Worm (Caenorhabditis elegans): ENCODE results near the gene ptp-3.

The ptp-3 gene

ce11 chrII:10933948-10934722 is 41.2 kb upstream of the ptp-3 start (continued):
- TF ChIP-seq F57C9.4 (tag; optimal IDR thresholded peaks at IDR 0.05) (no peak), Y79H2A.3 (GFP tag; conservative IDR thresholded peaks at IDR 0.05) (peak; percentile 19), lsl-1 (GFP tag; optimal IDR thresholded peaks at IDR 0.05) (peak; percentile 26), xnd-1 (tag; optimal IDR thresholded peaks at IDR 0.05) (peak; percentile 50), Y53F4B.3 (GFP tag; IDR thresholded peaks at IDR 0.05) (0 out of 2 replicates have a peak, but pooled peaks have one; percentile 9), D2030.7 (GFP tag; IDR thresholded peaks at IDR 0.05) (no peak; the same call in none of the 2 replicates), hmg-20 (GFP tag; IDR thresholded peaks at IDR 0.05) (no peak), rcor-1 (GFP tag; IDR thresholded peaks at IDR 0.05) (peak; percentile 30; the same call in 1 of the 2 replicates), ztf-3 (GFP tag; optimal IDR thresholded peaks at IDR 0.05) (no peak), lin-54 (GFP tag; optimal IDR thresholded peaks at IDR 0.05) (peak; percentile 22), attf-6 (GFP tag; IDR thresholded peaks at IDR 0.05) (peak; percentile 71), him-1 (tag; optimal IDR thresholded peaks at IDR 0.05) (no peak), ztf-6 (GFP tag; IDR thresholded peaks at IDR 0.05) (no peak), hmg-1.2 (GFP tag; IDR thresholded peaks at IDR 0.05) (0 out of 2 replicates have a peak, but pooled peaks have one; percentile 3), ZK185.1 (tag; optimal IDR thresholded peaks at IDR 0.05; ENCODE audit: poor library complexity, severe bottlenecking) (peak; percentile 1), Y95B8A.8 (GFP tag; IDR thresholded peaks at IDR 0.05) (0 out of 2 replicates have a peak, but pooled peaks have one; percentile 3), madf-6 (GFP tag; IDR thresholded peaks at IDR 0.05) (peak; percentile 70), ekl-4 (GFP tag; IDR thresholded peaks at IDR 0.05) (peak; percentile 49; the same call in 1 of the 2 replicates), atf-7 (tag; optimal IDR thresholded peaks at IDR 0.05) (no peak), ceh-58 (GFP tag; IDR thresholded peaks at IDR 0.05) (peak; percentile 2; the same call in 1 of the 2 replicates), nhr-80 (tag; optimal IDR thresholded peaks at IDR 0.05) (no peak), F33H1.4 (GFP tag; IDR thresholded peaks at IDR 0.05) (peak; percentile 33), madf-3 (GFP tag; IDR thresholded peaks at IDR 0.05) (no peak; the same call in 1 of the 2 replicates), gei-17 (GFP tag; optimal IDR thresholded peaks at IDR 0.05) (no peak), Y53G8AR.9 (GFP tag; conservative IDR thresholded peaks at IDR 0.05) (peak; percentile 68), madf-8 (GFP tag; conservative IDR thresholded peaks at IDR 0.05) (0 out of 2 replicates have a peak, but pooled peaks have one; percentile 3), B0336.3 (GFP tag; IDR thresholded peaks at IDR 0.05) (peak; percentile 54)

DNA sequence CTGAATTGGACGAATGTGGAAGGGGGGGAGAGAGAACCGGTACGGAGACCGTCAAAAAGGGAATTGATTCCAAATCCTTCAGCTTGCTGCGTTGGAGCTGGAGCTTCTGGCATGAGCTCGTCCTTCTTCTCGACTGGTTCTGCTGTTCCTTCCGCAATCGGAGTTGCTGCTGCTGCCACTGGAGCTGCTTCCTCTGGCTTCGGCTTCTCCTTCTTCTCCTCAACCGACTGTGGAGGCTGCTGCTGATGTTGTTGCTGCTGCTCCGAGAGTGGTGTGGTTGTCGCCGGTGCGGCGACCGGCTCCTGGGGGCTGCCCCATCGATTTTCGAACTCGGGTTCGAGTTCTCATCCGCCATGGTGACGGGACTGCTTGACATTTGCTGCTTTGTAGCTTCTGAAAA is 40.6 kb upstream of the ptp-3 start, which contains the start of gene R03D7.2:
R03D7.2 (minus strand) TSS at position 399 of the 400 bp plus-strand sequence.
- TF ChIP-seq chd-7 (tag; optimal IDR thresholded peaks at IDR 0.05) (no peak), Y95B8A.8 (GFP tag; IDR thresholded peaks at IDR 0.05) (0 out of 2 replicates have a peak, but pooled peaks have one; percentile 3), cebp-2 (GFP tag; IDR thresholded peaks at IDR 0.05) (0 out of 2 replicates have a peak, but pooled peaks have one; percentile 48), bed-2 (GFP tag; IDR thresholded peaks at IDR 0.05) (no peak), zfh-2 (GFP tag; conservative IDR thresholded peaks at IDR 0.05) (peak; percentile 92), hrde-1 (tag; optimal IDR thresholded peaks at IDR 0.05; ENCODE audit: borderline replicate concordance) (no peak), hmg-1.2 (GFP tag; IDR thresholded peaks at IDR 0.05) (0 out of 2 replicates have a peak, but pooled peaks have one; percentile 3), aptf-2 (GFP tag; conservative IDR thresholded peaks at IDR 0.05) (no peak), Y53F4B.3 (GFP tag; IDR thresholded peaks at IDR 0.05) (0 out of 2 replicates have a peak, but pooled peaks have one; percentile 1), egrh-3 (GFP tag; IDR thresholded peaks at IDR 0.05) (peak; percentile 95)

DNA sequence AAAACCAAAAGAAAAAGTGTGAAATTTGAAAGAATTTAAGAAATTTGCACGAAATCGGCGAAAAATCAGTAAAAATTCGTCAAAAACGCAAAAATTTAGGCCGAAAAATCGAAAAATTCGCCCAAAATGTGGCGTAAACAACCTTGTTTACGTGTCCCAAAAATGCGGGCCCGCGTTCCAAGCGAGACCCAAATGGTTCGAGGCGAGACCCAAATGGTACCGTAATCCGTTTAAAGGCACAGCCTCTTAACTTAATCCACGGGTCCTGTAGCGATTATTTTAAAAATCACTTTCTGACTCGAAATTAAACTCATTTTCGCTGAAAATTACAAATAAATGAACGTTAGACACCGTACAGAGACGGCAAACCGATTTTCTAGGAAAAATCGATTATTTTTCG is 40.0 kb upstream of the ptp-3 start:
- TF ChIP-seq ztf-28 (GFP tag; IDR thresholded peaks at IDR 0.05) (peak; percentile 87), F33H1.4 (GFP tag; IDR thresholded peaks at IDR 0.05) (peak; percentile 97), hmg-1.2 (GFP tag; IDR thresholded peaks at IDR 0.05) (peak; percentile 32; the same call in 1 of the 2 replicates), unc-62 (GFP tag; optimal IDR thresholded peaks at IDR 0.05) (no peak), snpc-3.4 (tag; optimal IDR thresholded peaks at IDR 0.05) (peak; percentile 54), C17E4.6 (GFP tag; IDR thresholded peaks at IDR 0.05) (0 out of 2 replicates have a peak, but pooled peaks have one; percentile 20), nhr-120 (GFP tag; IDR thresholded peaks at IDR 0.05) (no peak), lsl-1 (GFP tag; optimal IDR thresholded peaks at IDR 0.05) (peak; percentile 95), xnd-1 (tag; optimal IDR thresholded peaks at IDR 0.05) (peak; percentile 92), F49E8.2 (tag; optimal IDR thresholded peaks at IDR 0.05; ENCODE audit: insufficient read depth) (peak; percentile 90), egrh-3 (GFP tag; IDR thresholded peaks at IDR 0.05) (no peak), Y53F4B.3 (GFP tag; IDR thresholded peaks at IDR 0.05) (no peak), K11D2.4 (GFP tag; IDR thresholded peaks at IDR 0.05) (no peak), B0019.2 (GFP tag; conservative IDR thresholded peaks at IDR 0.05) (peak; percentile 57; the same call in 1 of the 2 replicates), madf-6 (GFP tag; IDR thresholded peaks at IDR 0.05) (peak; percentile 97), ZK185.1 (tag; optimal IDR thresholded peaks at IDR 0.05; ENCODE audit: poor library complexity, severe bottlenecking) (no peak), rcor-1 (GFP tag; IDR thresholded peaks at IDR 0.05) (peak; percentile 71)
